Worm (Caenorhabditis elegans): Measurements from ENCODE around the gene B0280.17.

The B0280.17 gene

ce11 chrIII:7136015-7136414 is at the start of gene B0280.17:
Gene B0280.17 (minus strand): TSS chrIII:7136115.
- TF ChIP-seq flt-1 (GFP tag; IDR thresholded peaks at IDR 0.05) (no peak), ref-1 (GFP tag; conservative IDR thresholded peaks at IDR 0.05) (no peak), tab-1 (GFP tag; IDR thresholded peaks at IDR 0.05) (no peak), cog-1 (tag; optimal IDR thresholded peaks at IDR 0.05) (no peak), med-1 (GFP tag; optimal IDR thresholded peaks at IDR 0.05; ENCODE audit: insufficient read depth) (no peak), ztf-23 (GFP tag; IDR thresholded peaks at IDR 0.05) (no peak)

- TF ChIP-seq ztf-29 (GFP tag; IDR thresholded peaks at IDR 0.05), result no peak
- TF ChIP-seq T22C8.4 (GFP tag; IDR thresholded peaks at IDR 0.05), result no peak
- TF ChIP-seq flt-1 (GFP tag; IDR thresholded peaks at IDR 0.05), result no peak
- TF ChIP-seq cog-1 (tag; optimal IDR thresholded peaks at IDR 0.05), result no peak
- TF ChIP-seq med-1 (GFP tag; optimal IDR thresholded peaks at IDR 0.05; ENCODE audit: insufficient read depth), result no peak
- no peak for TF ChIP-seq ztf-23 (GFP tag; IDR thresholded peaks at IDR 0.05)
- TF ChIP-seq tab-1 (GFP tag; IDR thresholded peaks at IDR 0.05), result no peak
- TF ChIP-seq ref-1 (GFP tag; conservative IDR thresholded peaks at IDR 0.05), result no peak
- no peak for TF ChIP-seq klf-2 (GFP tag; conservative IDR thresholded peaks at IDR 0.05)
Measured at ce11 chrIII:7185473-7185872, 49.6 kb upstream of the B0280.17 start, which contains the start of gene F37C12.14. Gene F37C12.14 (minus strand): TSS chrIII:7185573.

ce11 chrIII:7184022-7184421 is 48.1 kb upstream of the B0280.17 start, which contains the start of gene yju-2:
Gene yju-2 (plus strand): TSS chrIII:7184336.
- TF ChIP-seq ztf-29 (GFP tag; IDR thresholded peaks at IDR 0.05), result no peak
- TF ChIP-seq ztf-23 (GFP tag; IDR thresholded peaks at IDR 0.05), result no peak
- no peak for TF ChIP-seq klf-2 (GFP tag; conservative IDR thresholded peaks at IDR 0.05)
- no peak for TF ChIP-seq T22C8.4 (GFP tag; IDR thresholded peaks at IDR 0.05)
- TF ChIP-seq med-1 (GFP tag; optimal IDR thresholded peaks at IDR 0.05; ENCODE audit: insufficient read depth), result no peak
- TF ChIP-seq cog-1 (tag; optimal IDR thresholded peaks at IDR 0.05), result no peak
- TF ChIP-seq tab-1 (GFP tag; IDR thresholded peaks at IDR 0.05), result no peak
- TF ChIP-seq flt-1 (GFP tag; IDR thresholded peaks at IDR 0.05), result no peak

ce11 chrIII:7181822-7182221 is 45.9 kb upstream of the B0280.17 start, which contains the start of gene epg-4:
Gene epg-4 (plus strand): TSS chrIII:7182167.
- no peak for TF ChIP-seq ztf-29 (GFP tag; IDR thresholded peaks at IDR 0.05)
- TF ChIP-seq med-1 (GFP tag; optimal IDR thresholded peaks at IDR 0.05; ENCODE audit: insufficient read depth), result no peak
- no peak for TF ChIP-seq klf-2 (GFP tag; conservative IDR thresholded peaks at IDR 0.05)
- no peak for TF ChIP-seq ref-1 (GFP tag; conservative IDR thresholded peaks at IDR 0.05)
- no peak for TF ChIP-seq tab-1 (GFP tag; IDR thresholded peaks at IDR 0.05)
- TF ChIP-seq cog-1 (tag; optimal IDR thresholded peaks at IDR 0.05), result no peak
- 0 out of 2 replicates have a peak, but pooled peaks have one; percentile 18 for TF ChIP-seq flt-1 (GFP tag; IDR thresholded peaks at IDR 0.05)
- no peak; the same call in 1 of the 2 replicates for TF ChIP-seq ztf-23 (GFP tag; IDR thresholded peaks at IDR 0.05)

ce11 chrIII:7180613-7181012 is 44.7 kb upstream of the B0280.17 start, which contains the start of gene ndab-2:
Gene ndab-2 (plus strand): TSS chrIII:7180752.
- no peak for TF ChIP-seq flt-1 (GFP tag; IDR thresholded peaks at IDR 0.05)
- no peak for TF ChIP-seq med-1 (GFP tag; optimal IDR thresholded peaks at IDR 0.05; ENCODE audit: insufficient read depth)
- no peak for TF ChIP-seq cog-1 (tag; optimal IDR thresholded peaks at IDR 0.05)
- no peak for TF ChIP-seq tab-1 (GFP tag; IDR thresholded peaks at IDR 0.05)
- no peak for TF ChIP-seq ref-1 (GFP tag; conservative IDR thresholded peaks at IDR 0.05)
- no peak for TF ChIP-seq T22C8.4 (GFP tag; IDR thresholded peaks at IDR 0.05)
- TF ChIP-seq ztf-23 (GFP tag; IDR thresholded peaks at IDR 0.05), result no peak
- TF ChIP-seq klf-2 (GFP tag; conservative IDR thresholded peaks at IDR 0.05), result no peak
- no peak for TF ChIP-seq ztf-29 (GFP tag; IDR thresholded peaks at IDR 0.05)

- TF ChIP-seq med-1 (GFP tag; optimal IDR thresholded peaks at IDR 0.05; ENCODE audit: insufficient read depth), result no peak
- TF ChIP-seq cog-1 (tag; optimal IDR thresholded peaks at IDR 0.05), result peak; percentile 76
- no peak for TF ChIP-seq tab-1 (GFP tag; IDR thresholded peaks at IDR 0.05)
- TF ChIP-seq ztf-23 (GFP tag; IDR thresholded peaks at IDR 0.05), result peak; percentile 79
Measured at ce11 chrIII:7179538-7180301, 43.8 kb upstream of the B0280.17 start, which contains the start of the genes rps-14 and rpl-36. Gene rps-14 (minus strand): TSS chrIII:7179588. Gene rpl-36 (plus strand): TSS chrIII:7180251.

- no peak for TF ChIP-seq med-1 (GFP tag; optimal IDR thresholded peaks at IDR 0.05; ENCODE audit: insufficient read depth)
- no peak for TF ChIP-seq klf-2 (GFP tag; conservative IDR thresholded peaks at IDR 0.05)
- no peak for TF ChIP-seq ztf-29 (GFP tag; IDR thresholded peaks at IDR 0.05)
- no peak for TF ChIP-seq flt-1 (GFP tag; IDR thresholded peaks at IDR 0.05)
- TF ChIP-seq ztf-23 (GFP tag; IDR thresholded peaks at IDR 0.05), result no peak
- TF ChIP-seq tab-1 (GFP tag; IDR thresholded peaks at IDR 0.05), result no peak
- no peak for TF ChIP-seq T22C8.4 (GFP tag; IDR thresholded peaks at IDR 0.05)
- TF ChIP-seq cog-1 (tag; optimal IDR thresholded peaks at IDR 0.05), result no peak
- TF ChIP-seq ref-1 (GFP tag; conservative IDR thresholded peaks at IDR 0.05), result no peak
Measured at ce11 chrIII:7178497-7178896, 42.6 kb upstream of the B0280.17 start.

ce11 chrIII:7170090-7170489 is 34.2 kb upstream of the B0280.17 start:
- TF ChIP-seq med-1 (GFP tag; optimal IDR thresholded peaks at IDR 0.05; ENCODE audit: insufficient read depth) (no peak), T22C8.4 (GFP tag; IDR thresholded peaks at IDR 0.05) (no peak), flt-1 (GFP tag; IDR thresholded peaks at IDR 0.05) (no peak), klf-2 (GFP tag; conservative IDR thresholded peaks at IDR 0.05) (no peak), ref-1 (GFP tag; conservative IDR thresholded peaks at IDR 0.05) (no peak), cog-1 (tag; optimal IDR thresholded peaks at IDR 0.05) (no peak), tab-1 (GFP tag; IDR thresholded peaks at IDR 0.05) (no peak), ztf-23 (GFP tag; IDR thresholded peaks at IDR 0.05) (no peak), ztf-29 (GFP tag; IDR thresholded peaks at IDR 0.05) (no peak)

- TF ChIP-seq klf-2 (GFP tag; conservative IDR thresholded peaks at IDR 0.05) (no peak), ztf-23 (GFP tag; IDR thresholded peaks at IDR 0.05) (no peak), ztf-29 (GFP tag; IDR thresholded peaks at IDR 0.05) (no peak), med-1 (GFP tag; optimal IDR thresholded peaks at IDR 0.05; ENCODE audit: insufficient read depth) (no peak), ref-1 (GFP tag; conservative IDR thresholded peaks at IDR 0.05) (no peak), flt-1 (GFP tag; IDR thresholded peaks at IDR 0.05) (no peak), cog-1 (tag; optimal IDR thresholded peaks at IDR 0.05) (no peak), tab-1 (GFP tag; IDR thresholded peaks at IDR 0.05) (no peak), T22C8.4 (GFP tag; IDR thresholded peaks at IDR 0.05) (no peak)
Measured at ce11 chrIII:7167568-7167937, 31.6 kb upstream of the B0280.17 start, which contains the start of gene acs-4. Gene acs-4 (plus strand): TSS chrIII:7167838.

All from whole organism, midembryonic.